Fruit fly (Drosophila melanogaster): ENCODE measurements around the gene CG2116.

CG2116 gene

DNA sequence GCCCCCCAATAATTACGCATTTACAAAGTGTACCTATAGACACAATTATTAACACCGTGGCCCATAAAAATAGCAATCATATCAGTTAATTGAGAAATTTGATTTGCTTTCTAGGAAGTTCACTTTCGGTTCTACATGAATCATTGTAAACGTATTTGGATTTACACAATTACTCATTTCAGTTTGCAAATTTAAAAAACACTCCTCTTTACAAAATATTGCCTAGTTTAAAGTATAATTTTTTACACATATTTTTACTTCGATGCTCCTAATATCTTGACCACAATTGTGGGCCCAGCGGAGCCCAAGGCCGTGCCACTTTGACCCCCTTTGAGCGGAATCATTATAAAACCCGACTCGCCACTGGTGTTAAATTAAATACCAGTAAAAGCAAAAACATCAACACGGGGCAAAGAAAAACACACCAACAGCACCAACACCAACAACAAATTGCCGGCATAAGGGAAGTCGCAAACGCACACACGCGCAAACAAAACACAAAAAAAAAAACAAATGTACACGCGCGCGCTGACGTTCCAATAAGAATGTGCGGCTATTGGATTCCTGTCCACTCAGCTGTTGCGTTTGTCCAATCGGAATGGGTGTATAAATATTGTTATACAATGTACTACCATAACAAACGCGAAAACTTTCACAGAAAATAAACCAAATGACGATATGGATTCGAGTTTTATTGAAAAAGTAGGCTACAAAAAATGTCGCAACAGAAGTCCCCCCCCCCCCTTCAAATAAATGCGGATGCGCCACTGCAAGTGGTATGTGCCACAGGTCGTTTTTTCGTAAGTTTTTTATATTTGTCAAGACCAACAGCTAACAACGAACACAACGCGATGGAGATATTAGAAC, 14.9 kb upstream of the CG2116 start (continued):
- TF ChIP-seq CG14710 (tag; optimal IDR thresholded peaks at IDR 0.05) (peak; percentile 7), ERR (GFP tag; optimal IDR thresholded peaks at IDR 0.05) (no peak), tup (GFP tag; optimal IDR thresholded peaks at IDR 0.05) (no peak), CG6175 (GFP tag; IDR thresholded peaks at IDR 0.05) (no peak), HHEX (GFP tag; optimal IDR thresholded peaks at IDR 0.05) (peak; percentile 70), CG13123 (GFP tag; optimal IDR thresholded peaks at IDR 0.05) (no peak), Nf-YC (tag; optimal IDR thresholded peaks at IDR 0.05) (peak; percentile 61), TFAM (GFP tag; optimal IDR thresholded peaks at IDR 0.05) (no peak), fru (optimal IDR thresholded peaks at IDR 0.05) (no peak), exex (tag; optimal IDR thresholded peaks at IDR 0.05) (peak; percentile 24), sens-2 (GFP tag; IDR thresholded peaks at IDR 0.05) (no peak), Taf1 (GFP tag; IDR thresholded peaks at IDR 0.05) (no peak), gcm2 (GFP tag; optimal IDR thresholded peaks at IDR 0.05) (no peak), Mrtf (GFP tag; IDR thresholded peaks at IDR 0.05) (no peak), NC2β (GFP tag; optimal IDR thresholded peaks at IDR 0.05) (peak; percentile 29), CG1832 (GFP tag; optimal IDR thresholded peaks at IDR 0.05) (no peak), CG31365 (tag; optimal IDR thresholded peaks at IDR 0.05) (peak; percentile 20), Fer2 (tag; optimal IDR thresholded peaks at IDR 0.05) (peak; percentile 19), Jarid2 (GFP tag; optimal IDR thresholded peaks at IDR 0.05) (peak; percentile 25), CG7987 (GFP tag; optimal IDR thresholded peaks at IDR 0.05) (no peak), lbe (GFP tag; optimal IDR thresholded peaks at IDR 0.05) (no peak), psq (GFP tag; optimal IDR thresholded peaks at IDR 0.05) (no peak), Ptx1 (GFP tag; IDR thresholded peaks at IDR 0.05) (peak; percentile 51; the same call in 1 of the 2 replicates), seq (GFP tag; IDR thresholded peaks at IDR 0.05) (peak; percentile 51; the same call in 1 of the 2 replicates), fu2 (GFP tag; optimal IDR thresholded peaks at IDR 0.05) (peak; percentile 33), HmgZ (tag; optimal IDR thresholded peaks at IDR 0.05) (peak; percentile 64), crc (GFP tag; optimal IDR thresholded peaks at IDR 0.05) (no peak), CG16815 (GFP tag; optimal IDR thresholded peaks at IDR 0.05) (no peak), CG13296 (GFP tag; optimal IDR thresholded peaks at IDR 0.05) (peak; percentile 78), CG11560 (tag; IDR thresholded peaks at IDR 0.05) (no peak), Vsx1 (GFP tag; optimal IDR thresholded peaks at IDR 0.05) (no peak), D19B (GFP tag; optimal IDR thresholded peaks at IDR 0.05) (peak; percentile 36), Atf3 (GFP tag; optimal IDR thresholded peaks at IDR 0.05) (no peak), CG11723 (GFP tag; optimal IDR thresholded peaks at IDR 0.05) (peak; percentile 28), CG10321 (GFP tag; IDR thresholded peaks at IDR 0.05) (no peak), klu (GFP tag; IDR thresholded peaks at IDR 0.05) (no peak), Dbx (GFP tag; IDR thresholded peaks at IDR 0.05) (peak; percentile 55; the same call in 1 of the 3 replicates), gsb (GFP tag; IDR thresholded peaks at IDR 0.05) (0 out of 2 replicates have a peak, but pooled peaks have one; percentile 33), hb (GFP tag; IDR thresholded peaks at IDR 0.05; ENCODE audit: partially characterized antibody) (no peak), eyg (GFP tag; optimal IDR thresholded peaks at IDR 0.05) (peak; percentile 7), Neu2 (GFP tag; optimal IDR thresholded peaks at IDR 0.05; ENCODE audit: borderline replicate concordance) (no peak), ranshi (GFP tag; IDR thresholded peaks at IDR 0.05) (peak; percentile 63; the same call in 1 of the 2 replicates), caup (GFP tag; optimal IDR thresholded peaks at IDR 0.05; ENCODE audit: severe bottlenecking) (peak; percentile 67), CG33213 (GFP tag; optimal IDR thresholded peaks at IDR 0.05) (no peak), cato (GFP tag; optimal IDR thresholded peaks at IDR 0.05; ENCODE audit: borderline replicate concordance) (no peak), vnd (GFP tag; IDR thresholded peaks at IDR 0.05; ENCODE audit: partially characterized antibody) (no peak), H2.0 (GFP tag; IDR thresholded peaks at IDR 0.05) (peak; percentile 11; the same call in 1 of the 2 replicates), kay (GFP tag; optimal IDR thresholded peaks at IDR 0.05) (no peak), Pdp1 (GFP tag; optimal IDR thresholded peaks at IDR 0.05) (no peak)
